Worm (Caenorhabditis elegans) whole organism, late embryonic: Measurements from ENCODE around the gene ifa-3.

Source experiments
- ceh-2 ChIP-seq: sonication (generic microtip); optimal IDR thresholded peaks from 2 replicates; lab custom pipeline; 2016; ENCODE audit warnings: missing genotype, missing genetic modification characterization, missing compliant biosample characterization
- fkh-10 ChIP-seq: fragments of 150-350 bp; optimal IDR thresholded peaks from 2 replicates; lab custom pipeline; 2014; ENCODE audit warnings: missing biosample characterization, missing genetic modification reagents, missing genetic modification characterization
- hlh-15 ChIP-seq: sonication (generic microtip); optimal IDR thresholded peaks from 2 replicates; lab custom pipeline; 2016; ENCODE audit warnings: missing genetic modification characterization, missing compliant biosample characterization
- hlh-6 ChIP-seq: sonication (generic microtip); optimal IDR thresholded peaks from 2 replicates; lab custom pipeline; 2016; ENCODE audit warnings: missing genotype, missing genetic modification characterization, missing compliant biosample characterization
- mec-3 ChIP-seq: sonication (generic microtip); optimal IDR thresholded peaks from 2 replicates; lab custom pipeline; 2016; ENCODE audit warnings: borderline replicate concordance, missing genetic modification characterization, missing compliant biosample characterization
- nfya-1 ChIP-seq: sonication (generic microtip); optimal IDR thresholded peaks from 2 replicates; lab custom pipeline; 2017; ENCODE audit warnings: missing genetic modification characterization, mild to moderate bottlenecking, missing compliant biosample characterization, antibody characterized with exemption, moderate library complexity
- nhr-11 ChIP-seq: fragments of 150-350 bp; optimal IDR thresholded peaks from 2 replicates; lab custom pipeline; 2014; ENCODE audit warnings: missing biosample characterization, missing genetic modification characterization
- pag-3 ChIP-seq: sonication (generic microtip); optimal IDR thresholded peaks from 2 replicates; lab custom pipeline; 2016; ENCODE audit warnings: missing compliant biosample characterization, missing genetic modification characterization, borderline replicate concordance
- pha-4 ChIP-seq: fragments of 150-350 bp; optimal IDR thresholded peaks from 2 replicates; lab custom pipeline; 2018; ENCODE audit warnings: missing biosample characterization, missing genetic modification reagents, missing genetic modification characterization
- rnt-1 ChIP-seq: sonication (generic microtip); optimal IDR thresholded peaks from 2 replicates; lab custom pipeline; 2016; ENCODE audit warnings: missing genetic modification characterization, missing compliant biosample characterization
- tbx-2 ChIP-seq: sonication (generic microtip); optimal IDR thresholded peaks from 2 replicates; lab custom pipeline; 2016; ENCODE audit warnings: missing genetic modification characterization, missing compliant biosample characterization
- tbx-7 ChIP-seq: sonication (generic microtip); optimal IDR thresholded peaks from 2 replicates; lab custom pipeline; 2016; ENCODE audit warnings: missing genotype, missing genetic modification characterization, missing compliant biosample characterization
- unc-86 ChIP-seq: sonication (generic microtip); optimal IDR thresholded peaks from 2 replicates; lab custom pipeline; 2016; ENCODE audit warnings: missing genetic modification characterization, missing compliant biosample characterization

DNA sequence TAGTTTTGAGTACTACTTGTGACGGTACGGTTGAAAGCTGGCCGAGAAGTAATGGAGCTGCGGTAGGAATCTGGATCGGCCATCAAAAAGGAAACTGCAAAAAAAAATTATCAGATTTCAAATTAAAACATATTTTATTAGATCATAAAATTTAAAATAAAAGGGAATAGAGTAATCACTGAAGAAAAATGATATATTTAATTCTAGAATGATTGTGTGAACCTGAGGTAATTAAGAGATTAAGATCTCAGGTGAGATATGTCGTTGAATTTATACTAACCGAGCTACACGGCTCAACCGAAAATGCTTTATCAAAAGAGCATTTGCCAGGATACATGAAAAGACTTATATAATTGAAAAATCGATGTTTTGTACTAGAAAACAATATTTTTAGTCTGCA lies at the start of gene ifa-3:
- TF ChIP-seq hlh-6 (tag; lab: Kevin White, UChicago): no peak
- TF ChIP-seq pag-3 (tag; lab: Kevin White, UChicago): no peak
- TF ChIP-seq tbx-7 (tag; lab: Kevin White, UChicago): no peak
- no peak for TF ChIP-seq hlh-15
- TF ChIP-seq tbx-2 (tag; lab: Kevin White, UChicago): no peak
- no peak for TF ChIP-seq ceh-2 (tag; lab: Kevin White, UChicago)
- no peak for TF ChIP-seq nfya-1
- TF ChIP-seq mec-3 (tag; lab: Kevin White, UChicago): no peak
- TF ChIP-seq rnt-1: no peak
- no peak for TF ChIP-seq nhr-11 (tag; lab: Kevin White, UChicago)
- TF ChIP-seq fkh-10 (GFP tag; lab: Kevin White, UChicago): no peak
- TF ChIP-seq unc-86 (tag; lab: Kevin White, UChicago): no peak
- TF ChIP-seq pha-4: no peak
